Worm (Caenorhabditis elegans): Measurements from ENCODE around the gene dhs-18.

The dhs-18 gene

ce11 chrV:11041499-11041898 lies 5.1 kb downstream of the dhs-18 start, which contains the start of gene C45B11.5:
Gene C45B11.5, plus strand, starts transcription at chrV:11041799.
- TF ChIP-seq nhr-76 (tag; optimal IDR thresholded peaks at IDR 0.05): no peak
- no peak for TF ChIP-seq duxl-1 (tag; optimal IDR thresholded peaks at IDR 0.05; ENCODE audit: poor library complexity)
- no peak for TF ChIP-seq lin-29 (GFP tag; IDR thresholded peaks at IDR 0.05)
- no peak for TF ChIP-seq arid-1 (GFP tag; conservative IDR thresholded peaks at IDR 0.05)
- no peak for TF ChIP-seq egl-27 (tag; optimal IDR thresholded peaks at IDR 0.05)
- no peak for TF ChIP-seq fkh-10 (GFP tag; optimal IDR thresholded peaks at IDR 0.05)
- no peak for TF ChIP-seq lim-7 (GFP tag; IDR thresholded peaks at IDR 0.05)
- no peak for TF ChIP-seq nhr-28 (tag; optimal IDR thresholded peaks at IDR 0.05)

- TF ChIP-seq pha-4 (GFP tag; IDR thresholded peaks at IDR 0.05): no peak
- no peak for TF ChIP-seq pha-4 (tag; optimal IDR thresholded peaks at IDR 0.05)
- no peak for TF ChIP-seq vab-7 (GFP tag; IDR thresholded peaks at IDR 0.05)
- TF ChIP-seq daf-12 (tag; optimal IDR thresholded peaks at IDR 0.05): no peak
- no peak for TF ChIP-seq rbr-2 (tag; optimal IDR thresholded peaks at IDR 0.05)
- no peak for TF ChIP-seq skn-1 (tag; optimal IDR thresholded peaks at IDR 0.05)
- no peak for TF ChIP-seq ceh-82 (tag; optimal IDR thresholded peaks at IDR 0.05)
- TF ChIP-seq lin-29 (GFP tag; IDR thresholded peaks at IDR 0.05): no peak
- no peak for TF ChIP-seq ZK337.2 (GFP tag; IDR thresholded peaks at IDR 0.05)
- no peak for TF ChIP-seq nhr-76 (tag; optimal IDR thresholded peaks at IDR 0.05)
- TF ChIP-seq R02D3.7 (tag; optimal IDR thresholded peaks at IDR 0.05): no peak
- no peak for TF ChIP-seq tag-97 (GFP tag; IDR thresholded peaks at IDR 0.05)
- TF ChIP-seq nhr-28 (tag; optimal IDR thresholded peaks at IDR 0.05): no peak
- no peak for TF ChIP-seq pqm-1 (tag; optimal IDR thresholded peaks at IDR 0.05)
- no peak for TF ChIP-seq nhr-41 (GFP tag; IDR thresholded peaks at IDR 0.05)
- no peak for TF ChIP-seq ztf-7 (tag; optimal IDR thresholded peaks at IDR 0.05)
- TF ChIP-seq jun-1 (tag; optimal IDR thresholded peaks at IDR 0.05): no peak
- TF ChIP-seq daf-16 (GFP tag; optimal IDR thresholded peaks at IDR 0.05): no peak
- no peak for TF ChIP-seq daf-16 (tag; optimal IDR thresholded peaks at IDR 0.05)
- no peak for TF ChIP-seq ZK546.5 (tag; optimal IDR thresholded peaks at IDR 0.05)
Observed at ce11 chrV:11040473-11040872, 6.2 kb downstream of the dhs-18 start, which contains the start of gene C45B11.8. Gene C45B11.8, plus strand, starts transcription at chrV:11040773.

ce11 chrV:11040020-11040419 lies 6.6 kb downstream of the dhs-18 start, which contains the start of gene C45B11.9:
Gene C45B11.9, plus strand, starts transcription at chrV:11040320.
- no peak for TF ChIP-seq dve-1 (tag; optimal IDR thresholded peaks at IDR 0.05; ENCODE audit: insufficient read depth)

- TF ChIP-seq unc-62 (GFP tag; optimal IDR thresholded peaks at IDR 0.05 in 1 of 2) (peak in 1 of 2 experiments; percentile 52), unc-62 (tag; optimal IDR thresholded peaks at IDR 0.05) (no peak), gei-8 (GFP tag; optimal IDR thresholded peaks at IDR 0.05) (no peak), duxl-1 (tag; optimal IDR thresholded peaks at IDR 0.05; ENCODE audit: poor library complexity) (peak; percentile 28), dmd-9 (GFP tag; IDR thresholded peaks at IDR 0.05) (0 out of 2 replicates have a peak, but pooled peaks have one; percentile 49), daf-19 (GFP tag; conservative IDR thresholded peaks at IDR 0.05) (0 out of 2 replicates have a peak, but pooled peaks have one; percentile 44), R02D3.7 (tag; optimal IDR thresholded peaks at IDR 0.05) (no peak), hif-1 (tag; optimal IDR thresholded peaks at IDR 0.05) (peak in 1 of 2 experiments; percentile 93), ces-1 (GFP tag; optimal IDR thresholded peaks at IDR 0.05) (no peak), nhr-77 (tag; optimal IDR thresholded peaks at IDR 0.05) (peak; percentile 83), saeg-2 (GFP tag; IDR thresholded peaks at IDR 0.05) (no peak), mep-1 (tag; optimal IDR thresholded peaks at IDR 0.05) (peak; percentile 90), daf-16 (GFP tag; optimal IDR thresholded peaks at IDR 0.05) (no peak), daf-16 (tag; optimal IDR thresholded peaks at IDR 0.05) (peak; percentile 39), unc-130 (GFP tag; optimal IDR thresholded peaks at IDR 0.05) (peak; percentile 91), arid-1 (GFP tag; conservative IDR thresholded peaks at IDR 0.05) (no peak), F37D6.2 (tag; optimal IDR thresholded peaks at IDR 0.05) (peak; percentile 46), fkh-10 (GFP tag; optimal IDR thresholded peaks at IDR 0.05) (peak; percentile 90), lin-13 (GFP tag; optimal IDR thresholded peaks at IDR 0.05) (peak; percentile 69), zfp-2 (tag; optimal IDR thresholded peaks at IDR 0.05) (no peak), nhr-10 (tag; optimal IDR thresholded peaks at IDR 0.05) (no peak), ceh-28 (tag; optimal IDR thresholded peaks at IDR 0.05) (no peak), nhr-102 (tag; optimal IDR thresholded peaks at IDR 0.05) (no peak), mes-2 (tag; optimal IDR thresholded peaks at IDR 0.05; ENCODE audit: poor library complexity, severe bottlenecking) (peak; percentile 89), jun-1 (tag; optimal IDR thresholded peaks at IDR 0.05) (no peak), nhr-42 (GFP tag; IDR thresholded peaks at IDR 0.05) (no peak), tra-1 (GFP tag; IDR thresholded peaks at IDR 0.05) (no peak)
Observed at ce11 chrV:11039379-11039954, 7.2 kb downstream of the dhs-18 start, which contains the start of gene pak-2. Gene pak-2, minus strand, starts transcription at chrV:11039429.
